Worm (Caenorhabditis elegans): Measurements from ENCODE around the gene hot-1.

ce11 chrV:14665728-14666127 lies 44.8 kb downstream of the hot-1 start, which contains the start of gene C47E8.1:
- TF ChIP-seq tab-1 (GFP tag; IDR thresholded peaks at IDR 0.05) (no peak), cog-1 (tag; optimal IDR thresholded peaks at IDR 0.05) (no peak), T22C8.4 (GFP tag; IDR thresholded peaks at IDR 0.05) (no peak), flt-1 (GFP tag; IDR thresholded peaks at IDR 0.05) (no peak), med-1 (GFP tag; optimal IDR thresholded peaks at IDR 0.05; ENCODE audit: insufficient read depth) (no peak)
